Fruit fly (Drosophila melanogaster): ENCODE data around the gene Nepl15.

- no peak for TF ChIP-seq NC2β (GFP tag; optimal IDR thresholded peaks at IDR 0.05)
- no peak for TF ChIP-seq inv (GFP tag; IDR thresholded peaks at IDR 0.05; ENCODE audit: partially characterized antibody)
- TF ChIP-seq nmo (GFP tag; optimal IDR thresholded peaks at IDR 0.05): peak; percentile 7
- no peak for TF ChIP-seq fd3F (GFP tag; optimal IDR thresholded peaks at IDR 0.05)
These were observed 20.5 kb downstream of the Nepl15 start, which contains the start of the genes vret and HP1c for dm6 chr3R:22745432-22745831.
